Worm (Caenorhabditis elegans) whole organism, L4/young adult: ENCODE measurements around the gene R02D5.24.
A peak's percentile ranks its signal among the peaks of the same experiment; 100 is the strongest.

Experiments used
- W03F9.2 ChIP-seq: fragments of 150-350 bp; optimal IDR thresholded peaks from 2 replicates; lab custom pipeline; 2014; ENCODE audit warnings: missing biosample characterization, missing genetic modification characterization
- dao-5 ChIP-seq: sonication (generic microtip); optimal IDR thresholded peaks from 2 replicates; lab custom pipeline; 2016; ENCODE audit warnings: missing genotype, missing genetic modification characterization, moderate library complexity, missing compliant biosample characterization
- him-1 ChIP-seq: sonication (generic microtip); optimal IDR thresholded peaks from 2 replicates; lab custom pipeline; 2016; ENCODE audit warnings: missing genotype, missing genetic modification reagents, missing genetic modification characterization, missing compliant biosample characterization

Gene R02D5.24

DNA sequence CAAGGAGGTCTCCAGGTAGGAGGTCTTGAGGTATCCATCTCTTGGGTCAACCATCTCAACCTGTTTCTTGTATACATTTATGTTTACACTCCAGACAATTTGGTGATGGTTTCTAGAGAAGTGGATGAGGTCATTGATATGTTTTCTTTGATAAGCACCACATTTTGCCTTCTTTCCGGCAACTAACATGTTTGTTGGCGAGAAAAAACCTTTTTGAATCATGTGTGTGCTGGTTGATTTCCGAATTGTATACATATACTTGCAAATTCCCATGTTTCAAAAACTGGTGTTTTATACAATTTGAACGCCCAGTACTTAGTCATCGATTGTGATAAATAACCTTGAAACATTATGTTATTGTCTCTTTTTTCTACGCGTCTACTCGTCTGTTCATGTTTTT, 3.0 kb downstream of the R02D5.24 start:
- TF ChIP-seq dao-5 (no peak), him-1 (tag; lab: Kevin White, UChicago) (no peak), W03F9.2 (tag; lab: Kevin White, UChicago) (no peak)

- TF ChIP-seq W03F9.2 (tag; lab: Kevin White, UChicago) (no peak), him-1 (tag; lab: Kevin White, UChicago) (no peak)
These were observed 3.6 kb downstream of the R02D5.24 start for ce11 chrV:14504774-14505173.

DNA sequence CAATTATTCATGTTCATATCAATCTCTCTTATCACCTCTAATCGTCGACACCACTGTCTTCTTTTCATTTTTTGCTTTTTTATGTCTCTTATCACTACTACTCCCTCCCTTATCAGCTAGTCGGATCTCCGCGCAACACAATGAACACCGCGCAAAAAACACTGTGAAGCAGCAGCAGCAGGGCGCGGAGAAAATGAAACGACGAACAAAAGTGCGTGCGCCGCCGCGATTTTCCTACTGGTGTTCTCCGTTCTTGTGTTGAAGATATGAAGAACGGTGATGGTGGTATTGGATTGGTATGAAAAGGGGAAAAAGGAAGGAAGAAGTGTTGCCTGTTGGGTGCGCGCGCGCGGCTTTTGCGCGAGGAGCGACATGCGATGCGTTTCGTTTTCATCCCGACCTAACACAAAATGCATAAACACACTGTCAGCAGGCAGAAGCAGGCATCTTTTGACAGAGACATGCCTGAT, 4.6 kb downstream of the R02D5.24 start:
- TF ChIP-seq W03F9.2 (tag; lab: Kevin White, UChicago) (no peak), him-1 (tag; lab: Kevin White, UChicago) (no peak), dao-5 (no peak)

DNA sequence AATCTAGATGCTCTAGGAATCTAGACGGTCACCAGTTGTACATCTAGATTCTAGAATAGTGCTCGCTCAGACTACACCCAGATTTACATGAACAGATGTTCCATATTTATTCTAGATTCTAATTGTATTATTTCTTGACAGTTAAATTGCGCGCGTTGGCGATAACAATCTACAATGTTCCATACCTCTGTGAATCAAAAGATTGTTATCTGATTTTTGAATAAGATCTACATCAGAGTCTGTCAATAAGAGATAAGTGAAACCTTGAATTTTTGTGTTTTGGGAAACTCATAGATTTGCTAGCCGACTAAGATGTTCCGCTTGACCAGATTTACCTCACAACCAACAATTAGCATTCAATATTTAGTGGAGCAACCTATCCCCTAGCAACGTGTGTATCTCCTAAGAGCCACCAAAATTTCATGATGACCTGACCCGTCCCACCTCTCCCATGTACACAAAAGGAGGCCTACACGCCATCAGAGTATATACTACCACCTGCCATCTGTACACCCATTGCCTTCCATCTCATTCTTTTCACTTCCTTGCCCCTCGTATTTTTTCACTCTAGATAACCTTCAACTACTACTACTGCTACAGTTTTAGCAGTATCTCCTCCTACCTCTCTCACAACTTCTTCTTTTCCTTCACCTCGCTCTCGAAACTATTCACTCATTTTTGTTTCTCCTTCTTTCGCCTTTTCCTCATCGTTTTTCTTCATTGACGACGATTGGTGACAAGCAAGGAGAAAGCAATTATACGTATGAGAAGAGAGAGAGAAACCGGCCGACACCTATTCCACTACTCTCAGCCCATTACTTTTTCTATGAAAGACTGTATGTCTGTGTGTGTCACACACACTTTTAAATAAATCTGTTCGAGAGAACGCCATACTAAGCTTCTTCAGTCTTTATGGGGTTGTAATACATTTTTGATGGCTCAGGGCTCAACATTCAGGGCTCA, 5.9 kb downstream of the R02D5.24 start:
- TF ChIP-seq W03F9.2 (tag; lab: Kevin White, UChicago) (no peak), him-1 (tag; lab: Kevin White, UChicago) (no peak), dao-5 (no peak)

ce11 chrV:14508005-14508521, 6.9 kb downstream of the R02D5.24 start, which contains the start of gene R02D5.1:
R02D5.1 (plus strand) TSS chrV:14508249.
- no peak for TF ChIP-seq W03F9.2 (tag; lab: Kevin White, UChicago)
- TF ChIP-seq dao-5: no peak
- no peak for TF ChIP-seq him-1 (tag; lab: Kevin White, UChicago)

DNA sequence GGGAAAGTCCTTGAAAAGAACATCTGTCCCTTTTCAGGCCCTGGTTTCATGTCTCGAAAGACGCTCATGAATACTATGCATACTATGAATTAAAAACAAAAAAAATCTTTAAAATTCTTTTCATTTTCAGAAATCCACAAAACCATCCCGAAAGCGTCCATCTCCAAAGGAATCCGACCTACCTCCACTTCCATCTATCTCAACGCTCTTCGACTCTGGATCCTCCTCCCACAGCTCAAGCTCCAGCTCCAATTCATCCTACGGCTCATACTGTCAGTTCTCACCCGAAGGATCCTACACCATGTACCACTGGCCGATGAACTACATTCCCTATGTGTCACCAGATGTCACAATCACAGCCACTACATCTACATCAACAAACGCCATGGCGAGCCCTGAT, 7.4 kb downstream of the R02D5.24 start:
- TF ChIP-seq dao-5 (no peak), him-1 (tag; lab: Kevin White, UChicago) (no peak), W03F9.2 (tag; lab: Kevin White, UChicago) (no peak)

ce11 chrV:14510746-14511145, 9.6 kb downstream of the R02D5.24 start, which contains the start of gene R02D5.9:
R02D5.9 (minus strand) TSS chrV:14511123.
- no peak for TF ChIP-seq dao-5
- TF ChIP-seq W03F9.2 (tag; lab: Kevin White, UChicago): no peak
- TF ChIP-seq him-1 (tag; lab: Kevin White, UChicago): no peak

ce11 chrV:14518010-14518409, 16.9 kb downstream of the R02D5.24 start, which contains the start of gene R02D5.6:
R02D5.6 (minus strand) TSS chrV:14518110.
- no peak for TF ChIP-seq dao-5
- TF ChIP-seq W03F9.2 (tag; lab: Kevin White, UChicago): no peak
- no peak for TF ChIP-seq him-1 (tag; lab: Kevin White, UChicago)

ce11 chrV:14519268-14519667, 18.1 kb downstream of the R02D5.24 start, which contains the start of gene R02D5.8:
R02D5.8 (minus strand) TSS chrV:14519368.
- no peak for TF ChIP-seq him-1 (tag; lab: Kevin White, UChicago)
- no peak for TF ChIP-seq W03F9.2 (tag; lab: Kevin White, UChicago)
- TF ChIP-seq dao-5: no peak

DNA sequence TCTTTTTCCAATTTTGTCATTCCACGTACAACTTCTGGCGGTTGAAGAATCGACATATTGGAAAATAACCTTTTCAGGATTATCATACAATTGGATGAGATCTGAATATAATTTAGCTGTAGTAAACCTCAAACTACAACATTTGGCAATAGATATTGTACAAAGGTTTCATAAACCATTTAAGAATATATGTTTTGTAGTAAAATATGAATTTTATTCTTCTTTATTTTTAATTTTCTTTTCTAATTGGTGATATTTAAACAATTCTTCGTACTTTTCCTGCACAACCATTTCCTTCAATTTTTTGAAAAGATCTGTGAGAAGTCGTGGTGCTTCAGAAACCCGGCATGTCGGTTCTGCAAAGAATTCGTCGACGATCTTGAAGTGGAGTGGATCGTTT, 19.9 kb downstream of the R02D5.24 start, which contains the start of gene C53A5.17:
Gene C53A5.17, minus strand, starts transcription at position 101 of the 400 bp plus-strand sequence.
- TF ChIP-seq W03F9.2 (tag; lab: Kevin White, UChicago): no peak
- no peak for TF ChIP-seq dao-5
- TF ChIP-seq him-1 (tag; lab: Kevin White, UChicago): no peak

DNA sequence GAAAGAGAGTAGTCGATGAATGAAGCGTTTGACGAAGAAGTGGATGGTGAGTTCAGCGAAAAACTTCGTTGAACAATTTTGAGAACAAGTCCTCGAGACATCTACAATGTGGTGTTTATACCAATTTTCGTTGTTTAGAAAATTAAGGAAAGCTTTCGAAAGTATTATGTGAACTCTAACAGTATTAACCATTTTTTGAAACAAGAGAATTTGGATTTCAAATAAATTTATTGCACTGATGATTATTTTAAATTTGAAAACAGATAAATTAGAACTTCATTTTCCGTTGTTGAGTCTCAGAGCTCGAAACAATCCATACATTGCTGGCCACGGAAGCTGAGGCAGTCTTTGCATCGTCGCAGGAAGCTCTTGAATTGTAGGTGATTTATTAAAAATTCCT, 21.4 kb downstream of the R02D5.24 start, which contains the start of gene C53A5.16:
Gene C53A5.16, minus strand, starts transcription at position 101 of the 400 bp plus-strand sequence.
- TF ChIP-seq W03F9.2 (tag; lab: Kevin White, UChicago): no peak
- TF ChIP-seq dao-5: no peak
- no peak for TF ChIP-seq him-1 (tag; lab: Kevin White, UChicago)

DNA sequence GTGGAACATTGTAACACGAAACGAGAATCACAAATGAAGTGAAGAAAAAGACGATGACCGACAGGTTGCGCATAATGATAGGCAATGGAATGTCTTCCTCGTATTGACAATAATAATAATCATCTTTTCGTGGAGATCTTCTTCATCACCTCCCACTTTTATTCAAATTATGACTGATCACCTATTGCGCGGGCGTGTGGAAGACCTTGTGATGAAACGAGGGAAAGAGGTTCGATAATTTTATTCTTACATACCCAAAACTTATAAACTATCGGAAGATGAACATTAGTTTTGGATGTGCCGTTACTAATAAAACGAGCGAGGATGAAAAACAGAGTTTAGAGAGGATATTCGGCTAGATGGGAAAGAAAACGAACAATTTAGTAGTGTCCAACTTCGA, 22.0 kb downstream of the R02D5.24 start, which contains the start of gene C53A5.2:
Gene C53A5.2, minus strand, starts transcription at position 101 of the 400 bp plus-strand sequence.
- TF ChIP-seq W03F9.2 (tag; lab: Kevin White, UChicago): no peak
- TF ChIP-seq dao-5: no peak
- TF ChIP-seq him-1 (tag; lab: Kevin White, UChicago): no peak

ce11 chrV:14523788-14524582, 22.8 kb downstream of the R02D5.24 start, which contains the start of gene ril-1:
ril-1 (minus strand) TSS chrV:14524129.
- no peak for TF ChIP-seq him-1 (tag; lab: Kevin White, UChicago)
- peak; percentile 50 for TF ChIP-seq W03F9.2 (tag; lab: Kevin White, UChicago)
